Worm (Caenorhabditis elegans): ENCODE results near the gene trxr-2.

trxr-2 gene

ce11 chrIII:8911598-8912194 is 1.9 kb upstream of the trxr-2 start, which contains the start of gene tpk-1:
TSS of gene tpk-1 (plus strand) at chrIII:8912144.
- TF ChIP-seq elt-3 (tag; optimal IDR thresholded peaks at IDR 0.05) (no peak), unc-62 (GFP tag; optimal IDR thresholded peaks at IDR 0.05) (no peak), alr-1 (tag; optimal IDR thresholded peaks at IDR 0.05; ENCODE audit: borderline replicate concordance) (no peak), mdl-1 (tag; optimal IDR thresholded peaks at IDR 0.05) (no peak), Y116A8C.19 (tag; optimal IDR thresholded peaks at IDR 0.05; ENCODE audit: borderline replicate concordance) (no peak), aly-2 (tag; optimal IDR thresholded peaks at IDR 0.05) (no peak), snu-23 (GFP tag; optimal IDR thresholded peaks at IDR 0.05) (no peak), efl-1 (optimal IDR thresholded peaks at IDR 0.05) (no peak), efl-1 (GFP tag; optimal IDR thresholded peaks at IDR 0.05 in 1 of 2) (no peak), snpc-4 (tag; optimal IDR thresholded peaks at IDR 0.05) (no peak), egl-13 (tag; optimal IDR thresholded peaks at IDR 0.05) (no peak), fkh-10 (GFP tag; optimal IDR thresholded peaks at IDR 0.05) (no peak), pqm-1 (tag; optimal IDR thresholded peaks at IDR 0.05) (no peak), hlh-17 (GFP tag; optimal IDR thresholded peaks at IDR 0.05; ENCODE audit: borderline replicate concordance) (no peak), sup-37 (GFP tag; optimal IDR thresholded peaks at IDR 0.05) (no peak), lin-35 (GFP tag; optimal IDR thresholded peaks at IDR 0.05) (no peak), ztf-4 (tag; optimal IDR thresholded peaks at IDR 0.05) (no peak), nhr-90 (tag; optimal IDR thresholded peaks at IDR 0.05; ENCODE audit: poor library complexity) (no peak)

- TF ChIP-seq sptf-1 (tag; optimal IDR thresholded peaks at IDR 0.05) (no peak), ceh-82 (tag; optimal IDR thresholded peaks at IDR 0.05) (no peak), fkh-8 (tag; optimal IDR thresholded peaks at IDR 0.05) (no peak), hlh-17 (GFP tag; optimal IDR thresholded peaks at IDR 0.05; ENCODE audit: borderline replicate concordance) (no peak), nhr-90 (tag; optimal IDR thresholded peaks at IDR 0.05; ENCODE audit: poor library complexity) (no peak), jun-1 (tag; optimal IDR thresholded peaks at IDR 0.05) (no peak), snu-23 (GFP tag; optimal IDR thresholded peaks at IDR 0.05) (no peak), unc-98 (GFP tag; IDR thresholded peaks at IDR 0.05) (no peak), skn-1 (tag; optimal IDR thresholded peaks at IDR 0.05) (no peak), pag-3 (tag; optimal IDR thresholded peaks at IDR 0.05; ENCODE audit: borderline replicate concordance, insufficient read depth) (no peak), tbx-2 (tag; optimal IDR thresholded peaks at IDR 0.05) (no peak), sup-37 (GFP tag; optimal IDR thresholded peaks at IDR 0.05) (no peak), efl-3 (GFP tag; optimal IDR thresholded peaks at IDR 0.05) (no peak), C04F5.9 (tag; optimal IDR thresholded peaks at IDR 0.05) (no peak), nhr-12 (tag; optimal IDR thresholded peaks at IDR 0.05) (no peak), pqm-1 (tag; optimal IDR thresholded peaks at IDR 0.05) (no peak), lir-3 (tag; optimal IDR thresholded peaks at IDR 0.05; ENCODE audit: poor library complexity) (no peak), ztf-4 (tag; optimal IDR thresholded peaks at IDR 0.05) (no peak), ceh-63 (GFP tag; optimal IDR thresholded peaks at IDR 0.05) (no peak), dsc-1 (tag; optimal IDR thresholded peaks at IDR 0.05) (no peak)
Observed at ce11 chrIII:8917879-8918381, 4.4 kb downstream of the trxr-2 start, which contains the start of gene cdc-25.3. TSS of gene cdc-25.3 (minus strand) at chrIII:8917929.

- TF ChIP-seq efl-1 (optimal IDR thresholded peaks at IDR 0.05) (no peak), efl-1 (GFP tag; optimal IDR thresholded peaks at IDR 0.05 in 1 of 2) (peak in 1 of 2 experiments; percentile 23), snu-23 (GFP tag; optimal IDR thresholded peaks at IDR 0.05) (no peak)
Observed at ce11 chrIII:8919784-8920183, 6.2 kb downstream of the trxr-2 start, which contains the start of gene ZK637.15. TSS of gene ZK637.15 (plus strand) at chrIII:8920084.

- TF ChIP-seq fkh-4 (tag; optimal IDR thresholded peaks at IDR 0.05; ENCODE audit: borderline replicate concordance) (no peak), unc-30 (tag; optimal IDR thresholded peaks at IDR 0.05) (no peak), ceh-88 (GFP tag; IDR thresholded peaks at IDR 0.05) (no peak), jun-1 (tag; optimal IDR thresholded peaks at IDR 0.05) (no peak), nhr-11 (tag; optimal IDR thresholded peaks at IDR 0.05) (no peak), rnt-1 (tag; optimal IDR thresholded peaks at IDR 0.05) (no peak), nhr-19 (GFP tag; conservative IDR thresholded peaks at IDR 0.05) (peak; percentile 29; the same call in 1 of the 2 replicates), mdl-1 (tag; optimal IDR thresholded peaks at IDR 0.05) (peak in 1 of 2 experiments; percentile 2), ceh-63 (GFP tag; optimal IDR thresholded peaks at IDR 0.05) (no peak), lin-39 (tag; optimal IDR thresholded peaks at IDR 0.05) (no peak), aha-1 (tag; optimal IDR thresholded peaks at IDR 0.05) (no peak), fkh-10 (GFP tag; optimal IDR thresholded peaks at IDR 0.05) (no peak), nhr-28 (tag; optimal IDR thresholded peaks at IDR 0.05) (no peak), ama-1 (optimal IDR thresholded peaks at IDR 0.05) (no peak), zip-4 (GFP tag; optimal IDR thresholded peaks at IDR 0.05) (no peak), nhr-84 (tag; optimal IDR thresholded peaks at IDR 0.05) (no peak), efl-1 (optimal IDR thresholded peaks at IDR 0.05) (peak in 1 of 2 experiments; percentile 24), efl-1 (GFP tag; optimal IDR thresholded peaks at IDR 0.05 in 1 of 2) (peak in 1 of 2 experiments; percentile 58), mef-2 (tag; optimal IDR thresholded peaks at IDR 0.05) (no peak), nhr-12 (tag; optimal IDR thresholded peaks at IDR 0.05) (no peak)
Observed at ce11 chrIII:8922061-8922460, 8.5 kb downstream of the trxr-2 start.
